Fruit fly (Drosophila melanogaster): ENCODE measurements around the gene Nrt.

Gene Nrt

DNA sequence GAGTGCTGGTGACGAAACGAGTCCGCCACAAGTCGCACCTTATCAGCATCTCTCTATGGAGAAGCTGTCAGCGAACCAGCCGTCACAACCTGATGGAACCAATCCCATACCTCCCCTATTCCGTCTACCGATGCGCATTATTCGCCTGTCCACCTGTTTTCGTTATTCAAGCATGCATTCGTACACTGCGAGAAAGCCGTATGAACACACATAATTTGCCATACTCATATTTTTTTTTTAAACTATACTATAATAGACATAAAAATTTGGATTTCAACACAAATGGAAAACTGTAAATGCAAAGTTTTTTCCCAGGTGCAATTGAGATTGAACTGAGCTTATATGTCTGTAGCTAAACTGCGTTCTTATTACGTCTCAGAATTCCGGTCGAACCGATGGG is 30.7 kb downstream of the Nrt start (continued):
- TF ChIP-seq Mes4 (GFP tag; optimal IDR thresholded peaks at IDR 0.05), result no peak
- TF ChIP-seq D19A (tag; optimal IDR thresholded peaks at IDR 0.05), result no peak
- TF ChIP-seq Ptx1 (GFP tag; IDR thresholded peaks at IDR 0.05), result no peak
- no peak for TF ChIP-seq CG31224 (GFP tag; IDR thresholded peaks at IDR 0.05)
- no peak for TF ChIP-seq CG12071 (GFP tag; optimal IDR thresholded peaks at IDR 0.05)

DNA sequence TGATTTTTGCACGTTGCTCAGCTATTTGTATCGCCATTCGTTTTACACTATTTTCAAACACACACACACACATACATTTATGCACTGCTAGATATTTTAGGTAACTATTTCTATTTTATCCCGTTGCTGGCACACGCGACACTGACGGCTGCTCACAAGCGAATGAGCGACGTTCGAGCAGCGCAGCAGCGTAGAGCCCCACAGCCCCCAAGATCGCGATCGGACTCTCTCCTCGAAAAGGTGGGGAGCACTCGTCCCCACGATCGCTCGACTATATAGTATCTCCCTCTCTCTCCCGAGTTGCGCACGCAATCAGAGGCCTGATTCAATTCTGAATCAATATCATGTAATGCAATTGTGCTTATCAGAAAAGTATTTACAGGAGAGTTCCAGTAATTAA is 34.2 kb downstream of the Nrt start:
- TF ChIP-seq cwo (GFP tag; optimal IDR thresholded peaks at IDR 0.05), result peak; percentile 43
- TF ChIP-seq CG13287 (GFP tag; IDR thresholded peaks at IDR 0.05; ENCODE audit: partially characterized antibody), result peak; percentile 10; the same call in 1 of the 2 replicates
- no peak for TF ChIP-seq CG33213 (GFP tag; optimal IDR thresholded peaks at IDR 0.05)
- peak; percentile 39 for TF ChIP-seq zf30C (GFP tag; optimal IDR thresholded peaks at IDR 0.05)
- no peak for TF ChIP-seq CG17328 (GFP tag; IDR thresholded peaks at IDR 0.05)
- no peak for TF ChIP-seq CG15479 (GFP tag; optimal IDR thresholded peaks at IDR 0.05)
- peak in 1 of 3 experiments; percentile 13 for TF ChIP-seq Stat92E (GFP tag; optimal IDR thresholded peaks at IDR 0.05)
- no peak for TF ChIP-seq CG3838 (GFP tag; optimal IDR thresholded peaks at IDR 0.05)
- peak; percentile 84 for TF ChIP-seq Deaf1 (tag; optimal IDR thresholded peaks at IDR 0.05)
- TF ChIP-seq dan (GFP tag; IDR thresholded peaks at IDR 0.05), result no peak
- no peak for TF ChIP-seq toy (GFP tag; IDR thresholded peaks at IDR 0.05)
- no peak for TF ChIP-seq Scr (GFP tag; IDR thresholded peaks at IDR 0.05; ENCODE audit: partially characterized antibody)
- 0 out of 2 replicates have a peak, but pooled peaks have one; percentile 8 for TF ChIP-seq ara (GFP tag; IDR thresholded peaks at IDR 0.05)
- peak; percentile 36 for TF ChIP-seq grn (GFP tag; optimal IDR thresholded peaks at IDR 0.05)
- peak; percentile 51; the same call in 1 of the 3 replicates for TF ChIP-seq ci (GFP tag; IDR thresholded peaks at IDR 0.05)
- TF ChIP-seq chinmo (GFP tag; IDR thresholded peaks at IDR 0.05; ENCODE audit: partially characterized antibody), result peak; percentile 61; the same call in 1 of the 4 replicates
- no peak for TF ChIP-seq CG42726 (GFP tag; IDR thresholded peaks at IDR 0.05; ENCODE audit: partially characterized antibody)
- TF ChIP-seq HLHmδ (GFP tag; optimal IDR thresholded peaks at IDR 0.05), result peak; percentile 80
- TF ChIP-seq sna (GFP tag; IDR thresholded peaks at IDR 0.05; ENCODE audit: partially characterized antibody), result 0 out of 2 replicates have a peak, but pooled peaks have one; percentile 28
- no peak for TF ChIP-seq CG5245 (GFP tag; optimal IDR thresholded peaks at IDR 0.05)
- no peak for TF ChIP-seq ro (GFP tag; IDR thresholded peaks at IDR 0.05)
- peak; percentile 45 to 46 for TF ChIP-seq Trl (optimal IDR thresholded peaks at IDR 0.05)
- no peak for TF ChIP-seq Trl (GFP tag; optimal IDR thresholded peaks at IDR 0.05)
- TF ChIP-seq Asciz (GFP tag; optimal IDR thresholded peaks at IDR 0.05), result peak; percentile 20
- TF ChIP-seq CG1233 (GFP tag; optimal IDR thresholded peaks at IDR 0.05), result peak; percentile 11
- TF ChIP-seq CG11696 (GFP tag; IDR thresholded peaks at IDR 0.05), result no peak
- TF ChIP-seq CG5953 (GFP tag; IDR thresholded peaks at IDR 0.05), result 0 out of 2 replicates have a peak, but pooled peaks have one; percentile 22
- TF ChIP-seq Hr78 (GFP tag; optimal IDR thresholded peaks at IDR 0.05), result no peak
- TF ChIP-seq CG3847 (GFP tag; IDR thresholded peaks at IDR 0.05), result no peak
- no peak for TF ChIP-seq CG8290 (GFP tag; optimal IDR thresholded peaks at IDR 0.05)
- TF ChIP-seq CG8290 (tag; optimal IDR thresholded peaks at IDR 0.05), result peak in 1 of 2 experiments; percentile 61
- no peak for TF ChIP-seq Ravus (GFP tag; IDR thresholded peaks at IDR 0.05)
- TF ChIP-seq CG3065 (GFP tag; optimal IDR thresholded peaks at IDR 0.05), result no peak
- peak; percentile 3 for TF ChIP-seq CG13894 (tag; optimal IDR thresholded peaks at IDR 0.05)
- TF ChIP-seq CG7745 (tag; optimal IDR thresholded peaks at IDR 0.05), result no peak
- peak; percentile 19 for TF ChIP-seq BtbVII (GFP tag; optimal IDR thresholded peaks at IDR 0.05)
- TF ChIP-seq Med (GFP tag), result peak; percentile 74
- 0 out of 3 replicates have a peak, but pooled peaks have one; percentile 25 for TF ChIP-seq CG2199 (GFP tag; IDR thresholded peaks at IDR 0.05)
- no peak for TF ChIP-seq p53 (GFP tag; optimal IDR thresholded peaks at IDR 0.05)
- TF ChIP-seq CG10431 (GFP tag; optimal IDR thresholded peaks at IDR 0.05), result no peak
- TF ChIP-seq CG6813 (GFP tag; optimal IDR thresholded peaks at IDR 0.05), result no peak
- TF ChIP-seq CG18011 (GFP tag; optimal IDR thresholded peaks at IDR 0.05), result no peak
- peak; percentile 30 for TF ChIP-seq CG15514 (GFP tag; optimal IDR thresholded peaks at IDR 0.05)
- TF ChIP-seq crc (GFP tag; optimal IDR thresholded peaks at IDR 0.05), result no peak

All from whole organism, embryonic.